Worm (Caenorhabditis elegans) whole organism, mixed stage, embryonic: Measurements from ENCODE around the gene hst-6.

Source experiments
- blmp-1 ChIP-seq: fragments of 150-350 bp; optimal IDR thresholded peaks from 2 replicates; lab custom pipeline; 2014; ENCODE audit warnings: missing biosample characterization, missing genetic modification characterization
- ceh-43 ChIP-seq: fragments of 200-800 bp; sonication (Bioruptor generic); optimal IDR thresholded peaks from 2 replicates; lab custom pipeline; 2018; ENCODE audit warnings: mild to moderate bottlenecking, missing genetic modification characterization, moderate library complexity, missing compliant biosample characterization
- elt-1 ChIP-seq: sonication (generic microtip); optimal IDR thresholded peaks from 2 replicates; lab custom pipeline; 2017; ENCODE audit warnings: missing genetic modification characterization, mild to moderate bottlenecking, missing compliant biosample characterization, antibody characterized with exemption, moderate library complexity, borderline replicate concordance; ENCODE audit not compliant: insufficient read depth
- elt-3 ChIP-seq: fragments of 150-350 bp; optimal IDR thresholded peaks from 2 replicates; lab custom pipeline; 2014; ENCODE audit warnings: missing biosample characterization, missing genetic modification characterization
- lsy-2 ChIP-seq: fragments of 150-350 bp; optimal IDR thresholded peaks from 2 replicates; lab custom pipeline; 2014; ENCODE audit warnings: missing biosample characterization, missing genetic modification characterization
- nhr-12 ChIP-seq: fragments of 150-350 bp; optimal IDR thresholded peaks from 2 replicates; lab custom pipeline; 2014; ENCODE audit warnings: missing biosample characterization, missing genetic modification characterization
- nhr-237 ChIP-seq: fragments of 150-350 bp; optimal IDR thresholded peaks from 2 replicates; lab custom pipeline; 2014; ENCODE audit warnings: missing biosample characterization, missing genetic modification characterization
- nhr-76 ChIP-seq: sonication (generic microtip); optimal IDR thresholded peaks from 2 replicates; lab custom pipeline; 2017; ENCODE audit warnings: missing biosample characterization, missing genetic modification characterization
- pha-4 ChIP-seq: fragments of 150-350 bp; optimal IDR thresholded peaks from 2 replicates; lab custom pipeline; 2018; ENCODE audit warnings: missing biosample characterization, missing genetic modification reagents, missing genetic modification characterization
- tbx-8 ChIP-seq: fragments of 200-800 bp; sonication (Bioruptor generic); optimal IDR thresholded peaks from 2 replicates; lab custom pipeline; 2018; ENCODE audit warnings: mild to moderate bottlenecking, missing genetic modification characterization, moderate library complexity, missing compliant biosample characterization
- unc-62 ChIP-seq: fragments of 150-350 bp; optimal IDR thresholded peaks from 2 replicates; lab custom pipeline; 2014; ENCODE audit warnings: missing biosample characterization, missing genetic modification reagents, missing genetic modification characterization
- zip-8 ChIP-seq: fragments of 150-350 bp; optimal IDR thresholded peaks from 2 replicates; lab custom pipeline; 2014; ENCODE audit warnings: missing biosample characterization, missing genetic modification characterization
- ztf-11 ChIP-seq: fragments of 150-350 bp; optimal IDR thresholded peaks from 2 replicates; lab custom pipeline; 2014; ENCODE audit warnings: missing biosample characterization, missing genetic modification characterization

- TF ChIP-seq nhr-76 (tag; lab: Kevin White, UChicago) (no peak), nhr-12 (tag; lab: Kevin White, UChicago) (no peak), elt-3 (tag; lab: Kevin White, UChicago) (no peak), nhr-237 (no peak), elt-1 (no peak), ztf-11 (tag; lab: Kevin White, UChicago) (no peak), pha-4 (no peak), zip-8 (tag; lab: Kevin White, UChicago) (no peak), ceh-43 (no peak), lsy-2 (tag; lab: Kevin White, UChicago) (no peak), unc-62 (GFP tag; lab: Kevin White, UChicago) (no peak), tbx-8 (GFP tag; lab: Kevin White, UChicago) (no peak), blmp-1 (tag; lab: Kevin White, UChicago) (no peak)
These were observed 10.0 kb upstream of the hst-6 start for ce11 chrX:5265356-5265755.
